Worm (Caenorhabditis elegans): ENCODE data around the gene ZK177.3.

Gene ZK177.3

ce11 chrII:5543476-5544144 is 28.0 kb downstream of the ZK177.3 start:
- no peak for TF ChIP-seq F55B11.4 (tag; optimal IDR thresholded peaks at IDR 0.05; ENCODE audit: borderline replicate concordance, insufficient read depth)
- peak; percentile 55 for TF ChIP-seq mes-4 (tag; optimal IDR thresholded peaks at IDR 0.05)
- TF ChIP-seq F57C9.4 (tag; optimal IDR thresholded peaks at IDR 0.05): peak; percentile 95
- TF ChIP-seq Y53F4B.3 (GFP tag; IDR thresholded peaks at IDR 0.05): no peak
- peak; percentile 95 for TF ChIP-seq pha-4 (tag; optimal IDR thresholded peaks at IDR 0.05)
- peak; percentile 82 for TF ChIP-seq T07F8.4 (tag; optimal IDR thresholded peaks at IDR 0.05)
- peak; percentile 15 for TF ChIP-seq xnd-1 (tag; optimal IDR thresholded peaks at IDR 0.05)
- peak; percentile 87 for TF ChIP-seq bed-2 (GFP tag; IDR thresholded peaks at IDR 0.05)
- peak; percentile 91 for TF ChIP-seq lin-26 (GFP tag; IDR thresholded peaks at IDR 0.05)
- peak; percentile 89 for TF ChIP-seq lir-1 (GFP tag; conservative IDR thresholded peaks at IDR 0.05)
- peak; percentile 65 for TF ChIP-seq mxl-1 (tag; optimal IDR thresholded peaks at IDR 0.05)
- TF ChIP-seq madf-3 (GFP tag; IDR thresholded peaks at IDR 0.05): no peak; the same call in none of the 2 replicates
- TF ChIP-seq nfyb-1 (GFP tag; IDR thresholded peaks at IDR 0.05): peak; percentile 98
- TF ChIP-seq sea-2 (GFP tag; IDR thresholded peaks at IDR 0.05): peak; percentile 77; the same call in 1 of the 2 replicates
- peak; percentile 85 for TF ChIP-seq him-1 (tag; optimal IDR thresholded peaks at IDR 0.05)
- peak; percentile 75; the same call in 1 of the 2 replicates for TF ChIP-seq lag-1 (GFP tag; IDR thresholded peaks at IDR 0.05)
- peak; percentile 90 for TF ChIP-seq hmg-1.2 (GFP tag; IDR thresholded peaks at IDR 0.05)
- TF ChIP-seq ztf-3 (GFP tag; optimal IDR thresholded peaks at IDR 0.05): peak; percentile 97
- peak; percentile 83; the same call in 1 of the 2 replicates for TF ChIP-seq aptf-3 (GFP tag; IDR thresholded peaks at IDR 0.05)
- TF ChIP-seq F10E7.11 (tag; optimal IDR thresholded peaks at IDR 0.05): peak; percentile 95
- TF ChIP-seq egrh-3 (GFP tag; IDR thresholded peaks at IDR 0.05): peak; percentile 59; the same call in 1 of the 2 replicates
- peak; percentile 80 for TF ChIP-seq hrde-1 (tag; optimal IDR thresholded peaks at IDR 0.05; ENCODE audit: borderline replicate concordance)
- 0 out of 2 replicates have a peak, but pooled peaks have one; percentile 79 for TF ChIP-seq ceh-40 (GFP tag; IDR thresholded peaks at IDR 0.05)
- peak; percentile 55 for TF ChIP-seq lsl-1 (GFP tag; optimal IDR thresholded peaks at IDR 0.05)
- TF ChIP-seq snpc-3.4 (tag; optimal IDR thresholded peaks at IDR 0.05): peak; percentile 93
- peak; percentile 72 for TF ChIP-seq unc-130 (GFP tag; optimal IDR thresholded peaks at IDR 0.05)
- TF ChIP-seq madf-10 (tag; optimal IDR thresholded peaks at IDR 0.05): peak; percentile 94
- TF ChIP-seq lin-35 (GFP tag; optimal IDR thresholded peaks at IDR 0.05): peak in 2 of 3 experiments; percentile 73 to 91
- TF ChIP-seq snpc-1.3 (tag; optimal IDR thresholded peaks at IDR 0.05; ENCODE audit: insufficient read depth): peak; percentile 77
- peak; percentile 23 for TF ChIP-seq unc-62 (GFP tag; optimal IDR thresholded peaks at IDR 0.05)
- peak; percentile 93 for TF ChIP-seq F23B12.7 (tag; optimal IDR thresholded peaks at IDR 0.05; ENCODE audit: insufficient read depth)
- TF ChIP-seq ama-1 (optimal IDR thresholded peaks at IDR 0.05): peak; percentile 100
- TF ChIP-seq ama-1 (GFP tag; optimal IDR thresholded peaks at IDR 0.05): peak; percentile 85 to 93
- TF ChIP-seq F33H1.4 (GFP tag; IDR thresholded peaks at IDR 0.05): peak; percentile 64
- TF ChIP-seq ekl-4 (GFP tag; IDR thresholded peaks at IDR 0.05): peak; percentile 96
- peak; percentile 44 for TF ChIP-seq sdz-38 (tag; optimal IDR thresholded peaks at IDR 0.05)
- TF ChIP-seq ceh-100 (GFP tag; IDR thresholded peaks at IDR 0.05): peak; percentile 84
- peak; percentile 91 for TF ChIP-seq gei-17 (GFP tag; optimal IDR thresholded peaks at IDR 0.05)
- peak; percentile 93 for TF ChIP-seq hmg-20 (GFP tag; IDR thresholded peaks at IDR 0.05)
- peak; percentile 98 for TF ChIP-seq ZK185.1 (tag; optimal IDR thresholded peaks at IDR 0.05; ENCODE audit: poor library complexity, severe bottlenecking)
- TF ChIP-seq bed-1 (GFP tag; IDR thresholded peaks at IDR 0.05): 0 out of 2 replicates have a peak, but pooled peaks have one; percentile 47
- peak; percentile 8 for TF ChIP-seq rpc-1 (optimal IDR thresholded peaks at IDR 0.05)
- TF ChIP-seq rpc-1 (tag; optimal IDR thresholded peaks at IDR 0.05): peak; percentile 5
- peak; percentile 89 for TF ChIP-seq ets-4 (GFP tag; optimal IDR thresholded peaks at IDR 0.05)
- peak; percentile 83 for TF ChIP-seq tbp1 (GFP tag; optimal IDR thresholded peaks at IDR 0.05)
- TF ChIP-seq Y56A3A.18 (GFP tag; IDR thresholded peaks at IDR 0.05): peak; percentile 91
- TF ChIP-seq nfya-1 (tag; optimal IDR thresholded peaks at IDR 0.05; ENCODE audit: borderline replicate concordance, insufficient read depth): no peak
